Worm (Caenorhabditis elegans) whole organism, young adult: ENCODE data around the gene inx-18.

Experiments used
- B0019.2 ChIP-seq: fragments of 200-800 bp; sonication (Bioruptor generic); conservative IDR thresholded peaks from 2 replicates; pipeline ENCODE4 v1.3.6; 2022; ENCODE audit warnings: missing genetic modification reagents, missing genetic modification characterization, missing compliant biosample characterization
- B0261.1 ChIP-seq: sonication (generic microtip); optimal IDR thresholded peaks from 2 replicates; lab custom pipeline; 2016; ENCODE audit warnings: mild to moderate bottlenecking, missing genetic modification characterization, moderate library complexity, missing compliant biosample characterization
- F33H1.4 ChIP-seq: fragments of 200-800 bp; sonication (Bioruptor generic); IDR thresholded peaks from 2 replicates; pipeline ENCODE4 v1.3.6; 2022; ENCODE audit warnings: missing genetic modification reagents, missing genetic modification characterization, missing compliant biosample characterization
- F49E8.2 ChIP-seq: sonication (generic microtip); optimal IDR thresholded peaks from 3 replicates; lab custom pipeline; 2017; ENCODE audit warnings: missing genetic modification characterization, mild to moderate bottlenecking, missing compliant biosample characterization, antibody characterized with exemption, moderate library complexity; ENCODE audit not compliant: insufficient read depth
- F52B5.7 ChIP-seq: sonication (generic microtip); optimal IDR thresholded peaks from 2 replicates; lab custom pipeline; 2016; ENCODE audit warnings: mild to moderate bottlenecking, missing genetic modification characterization, missing compliant biosample characterization
- F57A8.1 ChIP-seq: fragments of 200-800 bp; sonication (Bioruptor generic); optimal IDR thresholded peaks from 2 replicates; lab custom pipeline; 2018; ENCODE audit warnings: mild to moderate bottlenecking, missing genetic modification characterization, moderate library complexity, missing compliant biosample characterization
- F57C9.4 ChIP-seq: sonication (generic microtip); optimal IDR thresholded peaks from 2 replicates; lab custom pipeline; 2017; ENCODE audit warnings: mild to moderate bottlenecking, missing genetic modification characterization, missing compliant biosample characterization
- K11D2.4 ChIP-seq: fragments of 200-800 bp; sonication (Bioruptor generic); IDR thresholded peaks from 2 replicates; pipeline ENCODE4 v1.3.6; 2022; ENCODE audit warnings: missing genetic modification reagents, missing genetic modification characterization, missing compliant biosample characterization
- T07F8.4 ChIP-seq: sonication (generic microtip); optimal IDR thresholded peaks from 2 replicates; lab custom pipeline; 2016; ENCODE audit warnings: mild to moderate bottlenecking, missing genetic modification characterization, moderate library complexity, missing compliant biosample characterization
- T26A5.8 ChIP-seq: sonication (generic microtip); optimal IDR thresholded peaks from 2 replicates; lab custom pipeline; 2016; ENCODE audit warnings: missing genetic modification characterization, missing compliant biosample characterization
- Y67H2A.10 ChIP-seq: fragments of 200-800 bp; sonication (Bioruptor generic); conservative IDR thresholded peaks from 2 replicates; pipeline ENCODE4 v1.3.6; 2022; ENCODE audit warnings: missing genetic modification reagents, missing genetic modification characterization, missing compliant biosample characterization
- Y79H2A.3 ChIP-seq: fragments of 200-800 bp; sonication (Bioruptor generic); conservative IDR thresholded peaks from 2 replicates; pipeline ENCODE4 v1.3.6; 2022; ENCODE audit warnings: missing genetic modification reagents, missing genetic modification characterization, missing compliant biosample characterization
- akir-1 ChIP-seq: fragments of 200-800 bp; sonication (Bioruptor generic); optimal IDR thresholded peaks from 2 replicates; lab custom pipeline; 2018; ENCODE audit warnings: mild to moderate bottlenecking, missing genetic modification characterization, moderate library complexity, missing compliant biosample characterization
- ama-1 ChIP-seq, 3 experiments: fragments of 150-350 bp in 1 of 3; sonication (generic microtip) in 2 of 3; optimal IDR thresholded peaks; 2 replicates each; lab custom pipeline; 2014 to 2018; ENCODE audit warnings: missing biosample characterization in 2 of 3, missing genetic modification characterization in 2 of 3, missing genetic modification reagents in 2 of 3
- atf-7 ChIP-seq: sonication (generic microtip); optimal IDR thresholded peaks from 2 replicates; lab custom pipeline; 2017; ENCODE audit warnings: mild to moderate bottlenecking, missing genetic modification characterization, missing compliant biosample characterization
- attf-3 ChIP-seq: fragments of 200-800 bp; sonication (Bioruptor generic); conservative IDR thresholded peaks from 2 replicates; pipeline ENCODE4 v1.3.6; 2022; ENCODE audit warnings: missing genetic modification reagents, missing genetic modification characterization, missing compliant biosample characterization
- attf-5 ChIP-seq: fragments of 200-800 bp; sonication (Bioruptor generic); optimal IDR thresholded peaks from 2 replicates; lab custom pipeline; 2018; ENCODE audit warnings: mild to moderate bottlenecking, missing genetic modification characterization, missing compliant biosample characterization
- attf-6 ChIP-seq: fragments of 200-800 bp; sonication (Bioruptor generic); IDR thresholded peaks from 2 replicates; pipeline ENCODE4 v1.3.6; 2022; ENCODE audit warnings: missing genetic modification reagents, missing genetic modification characterization, missing compliant biosample characterization
- bed-2 ChIP-seq: fragments of 200-800 bp; sonication (Bioruptor generic); IDR thresholded peaks from 2 replicates; pipeline ENCODE4 v1.3.6; 2022; ENCODE audit warnings: missing genetic modification reagents, missing genetic modification characterization, missing compliant biosample characterization
- cebp-1 ChIP-seq, 2 experiments: fragments of 200-800 bp in 1 of 2; sonication (Bioruptor generic) in 1 of 2; sonication (generic microtip) in 1 of 2; IDR thresholded peaks in 1 of 2; optimal IDR thresholded peaks in 1 of 2; 2 replicates each; pipeline versions ENCODE4 v1.3.6 to Lab custom; 2017 to 2022; ENCODE audit warnings: missing compliant biosample characterization in 2 of 2, missing genetic modification characterization in 2 of 2, mild to moderate bottlenecking in 1 of 2, missing genetic modification reagents in 1 of 2, moderate library complexity in 1 of 2
- cebp-2 ChIP-seq: fragments of 200-800 bp; sonication (Bioruptor generic); IDR thresholded peaks from 2 replicates; pipeline ENCODE4 v1.3.6; 2022; ENCODE audit warnings: missing genetic modification characterization, missing compliant biosample characterization
- ceh-58 ChIP-seq: fragments of 200-800 bp; sonication (Bioruptor generic); IDR thresholded peaks from 2 replicates; pipeline ENCODE4 v1.3.6; 2022; ENCODE audit warnings: missing genetic modification characterization, missing compliant biosample characterization
- ceh-91 ChIP-seq: fragments of 200-800 bp; sonication (Bioruptor generic); IDR thresholded peaks from 2 replicates; pipeline ENCODE4 v1.3.6; 2022; ENCODE audit warnings: missing genetic modification reagents, missing genetic modification characterization, missing compliant biosample characterization
- chd-7 ChIP-seq: sonication (generic microtip); optimal IDR thresholded peaks from 2 replicates; lab custom pipeline; 2016; ENCODE audit warnings: mild to moderate bottlenecking, missing genetic modification characterization, moderate library complexity, missing compliant biosample characterization
- dox-1 ChIP-seq: fragments of 200-800 bp; sonication (Bioruptor generic); IDR thresholded peaks from 2 replicates; pipeline ENCODE4 v1.3.6; 2022; ENCODE audit warnings: missing genetic modification reagents, missing genetic modification characterization, missing compliant biosample characterization
- hlh-26 ChIP-seq: fragments of 200-800 bp; sonication (Bioruptor generic); conservative IDR thresholded peaks from 2 replicates; pipeline ENCODE4 v1.3.6; 2022; ENCODE audit warnings: missing genetic modification reagents, missing genetic modification characterization, missing compliant biosample characterization
- hsf-1 ChIP-seq: fragments of 200-800 bp; sonication (Bioruptor generic); IDR thresholded peaks from 2 replicates; pipeline ENCODE4 v1.3.6; 2022; ENCODE audit warnings: missing genetic modification reagents, missing genetic modification characterization, missing compliant biosample characterization
- let-607 ChIP-seq, 2 experiments: fragments of 200-800 bp in 1 of 2; sonication (Bioruptor generic) in 1 of 2; sonication (generic microtip) in 1 of 2; optimal IDR thresholded peaks; 2 replicates each; lab custom pipeline; 2016 to 2018; ENCODE audit warnings: mild to moderate bottlenecking in 2 of 2, missing compliant biosample characterization in 2 of 2, missing genetic modification characterization in 2 of 2, moderate library complexity in 2 of 2, missing genotype in 1 of 2
- lin-26 ChIP-seq: fragments of 200-800 bp; sonication (Bioruptor generic); IDR thresholded peaks from 2 replicates; pipeline ENCODE4 v1.3.6; 2022; ENCODE audit warnings: missing genetic modification reagents, missing genetic modification characterization, missing compliant biosample characterization
- lin-35 ChIP-seq, 3 experiments: fragments of 150-350 bp in 2 of 3; sonication (generic microtip) in 1 of 3; optimal IDR thresholded peaks; 2 replicates each; lab custom pipeline; 2014 to 2018; ENCODE audit warnings: missing biosample characterization in 3 of 3, missing genetic modification characterization in 3 of 3, missing genetic modification reagents in 3 of 3
- madf-10 ChIP-seq: sonication (generic microtip); optimal IDR thresholded peaks from 2 replicates; lab custom pipeline; 2016; ENCODE audit warnings: mild to moderate bottlenecking, missing genetic modification characterization, missing compliant biosample characterization
- madf-6 ChIP-seq: fragments of 200-800 bp; sonication (Bioruptor generic); IDR thresholded peaks from 2 replicates; pipeline ENCODE4 v1.3.6; 2022; ENCODE audit warnings: missing genetic modification reagents, missing genetic modification characterization, missing compliant biosample characterization
- nfya-2 ChIP-seq: fragments of 200-800 bp; sonication (Bioruptor generic); IDR thresholded peaks from 2 replicates; pipeline ENCODE4 v1.3.6; 2022; ENCODE audit warnings: missing genetic modification reagents, missing genetic modification characterization, missing compliant biosample characterization
- nhr-27 ChIP-seq: fragments of 200-800 bp; sonication (Bioruptor generic); optimal IDR thresholded peaks from 2 replicates; lab custom pipeline; 2018; ENCODE audit warnings: mild to moderate bottlenecking, missing genetic modification characterization, moderate library complexity, missing compliant biosample characterization
- nhr-90 ChIP-seq: sonication (generic microtip); optimal IDR thresholded peaks from 2 replicates; lab custom pipeline; 2016; ENCODE audit warnings: missing genotype, mild to moderate bottlenecking, missing genetic modification characterization, missing compliant biosample characterization
- rec-8 ChIP-seq, 2 experiments: sonication (generic microtip); optimal IDR thresholded peaks; 2 replicates each; lab custom pipeline; 2016; ENCODE audit warnings: mild to moderate bottlenecking in 2 of 2, missing genetic modification characterization in 2 of 2, missing genetic modification reagents in 2 of 2, missing genotype in 2 of 2, missing biosample characterization in 1 of 2, missing compliant biosample characterization in 1 of 2, moderate library complexity in 1 of 2
- repo-1 ChIP-seq: sonication (generic microtip); optimal IDR thresholded peaks from 2 replicates; lab custom pipeline; 2017; ENCODE audit warnings: mild to moderate bottlenecking, missing genetic modification characterization, missing compliant biosample characterization
- rpc-1 ChIP-seq, 2 experiments: fragments of 150-350 bp in 1 of 2; sonication (generic microtip) in 1 of 2; optimal IDR thresholded peaks; 2 replicates each; lab custom pipeline; 2014 to 2018; ENCODE audit warnings: missing biosample characterization in 1 of 2, missing genetic modification characterization in 1 of 2, missing genetic modification reagents in 1 of 2, missing genotype in 1 of 2
- snpc-1.1 ChIP-seq: sonication (generic microtip); optimal IDR thresholded peaks from 2 replicates; lab custom pipeline; 2017; ENCODE audit warnings: missing genetic modification characterization, mild to moderate bottlenecking, missing compliant biosample characterization, antibody characterized with exemption, moderate library complexity, missing genotype, missing genetic modification reagents; ENCODE audit not compliant: insufficient read depth
- snpc-1.3 ChIP-seq: sonication (generic microtip); optimal IDR thresholded peaks from 2 replicates; lab custom pipeline; 2017; ENCODE audit warnings: missing genetic modification characterization, mild to moderate bottlenecking, missing compliant biosample characterization, antibody characterized with exemption, moderate library complexity, missing genotype, missing genetic modification reagents; ENCODE audit not compliant: insufficient read depth
- snpc-3.4 ChIP-seq: sonication (generic microtip); optimal IDR thresholded peaks from 2 replicates; lab custom pipeline; 2017; ENCODE audit warnings: missing genetic modification characterization, mild to moderate bottlenecking, missing compliant biosample characterization, antibody characterized with exemption, moderate library complexity, missing genotype, missing genetic modification reagents
- unc-130 ChIP-seq: sonication (generic microtip); optimal IDR thresholded peaks from 2 replicates; lab custom pipeline; 2016; ENCODE audit warnings: missing genetic modification reagents, missing genetic modification characterization, missing compliant biosample characterization
- zim-3 ChIP-seq: sonication (generic microtip); optimal IDR thresholded peaks from 2 replicates; lab custom pipeline; 2017; ENCODE audit warnings: mild to moderate bottlenecking, missing genetic modification characterization, moderate library complexity, missing compliant biosample characterization
- ztf-25 ChIP-seq: fragments of 200-800 bp; sonication (Bioruptor generic); IDR thresholded peaks from 2 replicates; pipeline ENCODE4 v1.3.6; 2022; ENCODE audit warnings: missing genetic modification reagents, missing genetic modification characterization, missing compliant biosample characterization
- ztf-26 ChIP-seq: sonication (generic microtip); optimal IDR thresholded peaks from 2 replicates; lab custom pipeline; 2017; ENCODE audit warnings: missing genetic modification characterization, missing compliant biosample characterization
- ztf-3 ChIP-seq: fragments of 200-800 bp; sonication (Bioruptor generic); optimal IDR thresholded peaks from 2 replicates; lab custom pipeline; 2018; ENCODE audit warnings: mild to moderate bottlenecking, missing genetic modification characterization, missing compliant biosample characterization

Gene inx-18

ce11 chrIV:620324-620723 is 14.2 kb downstream of the inx-18 start (continued):
- TF ChIP-seq rpc-1 (optimal IDR thresholded peaks at IDR 0.05; lab: Kevin White, UChicago): peak; percentile 87
- TF ChIP-seq rpc-1 (tag; optimal IDR thresholded peaks at IDR 0.05; lab: Kevin White, UChicago): peak; percentile 84
- peak; percentile 9 for TF ChIP-seq atf-7 (tag; lab: Kevin White, UChicago)
- peak; percentile 48; the same call in 1 of the 2 replicates for TF ChIP-seq K11D2.4 (GFP tag; lab: Robert Waterston, UW)
- TF ChIP-seq ceh-58 (GFP tag; lab: Robert Waterston, UW): no peak
- peak; percentile 33 for TF ChIP-seq unc-130
- no peak for TF ChIP-seq F49E8.2
- peak; percentile 75 for TF ChIP-seq dox-1 (GFP tag; lab: Robert Waterston, UW)
- TF ChIP-seq akir-1: peak; percentile 29
- peak; percentile 73 for TF ChIP-seq snpc-3.4 (tag; lab: Kevin White, UChicago)
- TF ChIP-seq cebp-1 (GFP tag; IDR thresholded peaks at IDR 0.05; lab: Robert Waterston, UW): no peak
- no peak for TF ChIP-seq cebp-1 (tag; optimal IDR thresholded peaks at IDR 0.05; lab: Kevin White, UChicago)
- TF ChIP-seq hsf-1 (GFP tag; lab: Robert Waterston, UW): no peak
- TF ChIP-seq Y79H2A.3 (GFP tag; lab: Robert Waterston, UW): no peak
- peak; percentile 82 for TF ChIP-seq zim-3 (tag; lab: Kevin White, UChicago)
- no peak for TF ChIP-seq ama-1 (optimal IDR thresholded peaks at IDR 0.05; lab: Kevin White, UChicago)
- peak; percentile 17 to 64 for TF ChIP-seq ama-1 (GFP tag; optimal IDR thresholded peaks at IDR 0.05; lab: Kevin White, UChicago)
- peak; percentile 12 to 16 for TF ChIP-seq let-607 (tag; optimal IDR thresholded peaks at IDR 0.05; lab: Kevin White, UChicago)
- TF ChIP-seq T07F8.4 (tag; lab: Kevin White, UChicago): peak; percentile 29
- TF ChIP-seq F52B5.7 (tag; lab: Kevin White, UChicago): peak; percentile 38
- TF ChIP-seq Y67H2A.10 (GFP tag; lab: Robert Waterston, UW): no peak
- TF ChIP-seq snpc-1.3: peak; percentile 32
- TF ChIP-seq F33H1.4 (GFP tag; lab: Robert Waterston, UW): peak; percentile 19; the same call in 1 of the 2 replicates
- no peak for TF ChIP-seq ztf-3 (GFP tag; lab: Kevin White, UChicago)
- peak; percentile 30 to 47 for TF ChIP-seq rec-8 (tag; optimal IDR thresholded peaks at IDR 0.05; lab: Kevin White, UChicago)
- no peak for TF ChIP-seq F57C9.4 (tag; lab: Kevin White, UChicago)
- peak in 1 of 3 experiments; percentile 65 for TF ChIP-seq lin-35 (GFP tag; optimal IDR thresholded peaks at IDR 0.05; lab: Kevin White, UChicago)
- no peak for TF ChIP-seq bed-2
- peak; percentile 9 for TF ChIP-seq attf-5 (GFP tag; lab: Kevin White, UChicago)
- no peak for TF ChIP-seq attf-6 (GFP tag; lab: Robert Waterston, UW)
- peak; percentile 42 for TF ChIP-seq chd-7 (tag; lab: Kevin White, UChicago)
- peak; percentile 80 for TF ChIP-seq lin-26 (GFP tag; lab: Robert Waterston, UW)
- peak; percentile 68; the same call in 1 of the 2 replicates for TF ChIP-seq ztf-25
- peak; percentile 55; the same call in 1 of the 2 replicates for TF ChIP-seq B0019.2
- 0 out of 2 replicates have a peak, but pooled peaks have one; percentile 33 for TF ChIP-seq madf-6 (GFP tag; lab: Robert Waterston, UW)
- no peak for TF ChIP-seq hlh-26 (GFP tag; lab: Robert Waterston, UW)
- TF ChIP-seq repo-1: peak; percentile 55
- no peak for TF ChIP-seq nhr-27 (tag; lab: Kevin White, UChicago)
- no peak for TF ChIP-seq nfya-2 (GFP tag; lab: Robert Waterston, UW)
- TF ChIP-seq B0261.1 (tag; lab: Kevin White, UChicago): peak; percentile 85
- TF ChIP-seq madf-10 (tag; lab: Kevin White, UChicago): peak; percentile 44
- TF ChIP-seq snpc-1.1: no peak
- TF ChIP-seq F57A8.1 (GFP tag; lab: Kevin White, UChicago): no peak
- peak; percentile 12 for TF ChIP-seq T26A5.8 (tag; lab: Kevin White, UChicago)
- no peak for TF ChIP-seq attf-3 (GFP tag; lab: Robert Waterston, UW)
- TF ChIP-seq ceh-91 (GFP tag; lab: Robert Waterston, UW): no peak
- TF ChIP-seq nhr-90 (tag; lab: Kevin White, UChicago): peak; percentile 61
- TF ChIP-seq cebp-2 (GFP tag; lab: Robert Waterston, UW): no peak
- TF ChIP-seq ztf-26 (tag; lab: Kevin White, UChicago): no peak
